Worm (Caenorhabditis elegans) whole organism, L4/young adult: Measurements from ENCODE around the gene toe-2.

ENCODE experiments used
- W03F9.2 ChIP-seq: fragments of 150-350 bp; optimal IDR thresholded peaks from 2 replicates; lab custom pipeline; 2014; ENCODE audit warnings: missing biosample characterization, missing genetic modification characterization
- dao-5 ChIP-seq: sonication (generic microtip); optimal IDR thresholded peaks from 2 replicates; lab custom pipeline; 2016; ENCODE audit warnings: missing genotype, missing genetic modification characterization, moderate library complexity, missing compliant biosample characterization
- him-1 ChIP-seq: sonication (generic microtip); optimal IDR thresholded peaks from 2 replicates; lab custom pipeline; 2016; ENCODE audit warnings: missing genotype, missing genetic modification reagents, missing genetic modification characterization, missing compliant biosample characterization

toe-2 gene

DNA sequence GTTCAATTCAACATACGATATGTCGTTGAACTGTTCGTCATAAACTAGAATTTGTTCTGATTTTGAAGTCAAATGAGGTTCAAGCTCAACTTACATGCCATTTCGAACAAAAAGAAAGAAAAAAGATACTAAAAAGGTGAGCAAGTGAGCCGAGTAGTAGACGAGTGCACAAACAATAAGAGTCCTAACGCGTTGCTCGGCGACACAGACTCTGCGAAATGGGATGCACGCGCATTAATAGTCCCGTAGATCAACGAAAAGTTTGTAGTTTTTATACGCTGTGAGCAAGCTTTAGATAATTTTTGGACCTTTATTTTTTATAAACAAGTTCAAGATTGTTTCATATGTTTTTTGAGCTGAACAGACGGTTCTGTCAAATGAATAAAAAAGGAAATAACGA, 7.4 kb upstream of the toe-2 start, which contains the start of gene C56E6.4:
C56E6.4 (minus strand) TSS at position 101 of the 400 bp plus-strand sequence.
- TF ChIP-seq dao-5 (no peak), him-1 (tag; lab: Kevin White, UChicago) (no peak), W03F9.2 (tag; lab: Kevin White, UChicago) (no peak)

DNA sequence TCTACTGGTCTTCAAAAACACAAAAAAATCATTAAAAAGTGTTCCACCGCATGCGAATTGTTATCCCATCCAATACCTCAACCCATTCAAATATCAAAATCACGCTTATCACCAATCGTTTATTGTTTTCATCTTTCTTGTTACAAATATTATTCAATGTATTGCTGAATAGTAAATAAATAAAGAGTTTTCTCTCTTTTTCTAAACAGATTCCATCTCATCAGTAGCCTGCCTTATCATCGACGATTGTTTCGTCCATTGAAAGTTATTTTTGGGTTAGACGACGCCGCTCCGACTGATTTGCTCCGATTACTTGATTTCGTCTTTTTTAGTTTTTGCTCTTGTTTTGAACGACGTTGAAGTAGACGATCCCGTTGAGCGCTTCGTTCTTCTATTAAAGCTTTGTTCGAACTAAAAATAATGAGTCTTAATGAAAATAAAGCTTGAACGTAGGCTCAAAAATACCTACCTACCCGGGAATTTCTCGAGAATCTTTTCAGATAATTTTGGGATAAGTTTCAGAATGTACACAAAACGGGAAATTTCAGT, 5.0 kb upstream of the toe-2 start:
- TF ChIP-seq W03F9.2 (tag; lab: Kevin White, UChicago): no peak
- TF ChIP-seq dao-5: no peak
- no peak for TF ChIP-seq him-1 (tag; lab: Kevin White, UChicago)

DNA sequence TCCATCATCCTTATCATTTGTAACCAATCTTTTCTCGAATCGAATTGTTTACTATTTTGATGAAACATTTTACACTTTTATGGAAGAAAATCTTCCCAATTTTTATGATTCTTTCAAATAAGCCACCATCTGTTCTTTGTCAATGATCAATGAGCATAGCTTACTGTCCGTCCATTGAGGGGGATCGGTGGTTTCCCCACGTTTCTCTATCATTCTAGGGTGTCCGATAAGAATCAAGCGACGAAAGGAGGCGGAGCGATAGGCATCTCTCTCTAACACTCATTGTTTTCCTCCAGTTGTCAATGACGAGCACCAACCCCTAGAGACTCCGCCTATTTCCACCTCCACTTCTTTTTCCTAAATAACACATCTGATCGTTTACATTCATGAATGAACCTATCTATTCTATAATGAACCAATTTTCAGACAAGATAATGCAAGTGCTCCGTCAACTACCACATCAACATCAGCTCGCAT, 3.4 kb upstream of the toe-2 start, which contains the start of gene C56E6.2:
C56E6.2 (plus strand) TSS at position 427 of the 477 bp plus-strand sequence.
- TF ChIP-seq W03F9.2 (tag; lab: Kevin White, UChicago): no peak
- TF ChIP-seq dao-5: no peak
- TF ChIP-seq him-1 (tag; lab: Kevin White, UChicago): no peak

DNA sequence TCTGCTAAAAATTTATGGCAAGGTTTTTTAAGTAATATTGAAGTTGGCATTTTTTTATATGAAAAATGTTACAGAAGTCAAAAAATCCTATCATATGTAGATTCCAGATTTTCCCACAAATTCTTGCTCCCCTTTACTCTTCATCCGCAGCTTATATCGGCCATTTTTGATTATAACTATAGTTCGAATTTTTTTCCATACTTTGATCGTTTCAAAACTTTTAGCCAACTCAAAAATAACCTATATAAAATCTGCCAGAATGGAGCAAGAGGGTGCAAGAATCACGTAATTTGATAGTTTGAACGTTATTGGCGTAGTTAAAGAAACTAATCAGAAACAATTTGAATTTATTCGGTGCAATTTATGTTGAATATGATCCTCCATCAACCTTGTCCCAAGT, 2.8 kb upstream of the toe-2 start:
- no peak for TF ChIP-seq dao-5
- TF ChIP-seq W03F9.2 (tag; lab: Kevin White, UChicago): no peak
- TF ChIP-seq him-1 (tag; lab: Kevin White, UChicago): no peak

DNA sequence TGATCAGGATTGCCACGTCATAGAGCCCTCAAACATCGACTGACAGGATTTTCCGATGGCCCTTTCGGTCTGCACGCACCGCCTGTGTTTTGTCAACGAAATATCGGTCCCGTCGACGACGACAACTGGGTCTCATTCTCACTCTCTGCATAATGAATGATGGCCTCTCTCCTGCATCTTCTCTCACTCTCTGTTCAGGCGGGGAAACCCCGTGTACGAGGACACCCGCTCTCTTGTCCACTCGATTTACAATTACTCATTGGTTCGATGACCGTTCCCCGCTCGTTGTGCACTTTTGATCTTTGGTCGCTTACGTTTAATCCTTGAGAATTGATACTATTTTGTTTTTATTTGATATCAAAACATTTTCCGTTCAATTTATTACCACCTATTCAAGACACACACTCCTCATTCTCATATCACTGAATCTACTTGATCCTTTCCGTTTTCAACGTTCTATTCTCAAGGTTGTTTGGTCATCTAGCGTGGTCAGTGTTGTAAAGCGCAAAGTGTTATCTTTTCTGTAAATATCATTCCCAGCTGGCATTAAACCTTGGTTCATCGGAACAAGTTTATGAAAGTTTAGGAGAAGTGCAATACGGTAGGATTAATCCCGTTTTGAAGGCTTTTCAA, 1.6 kb upstream of the toe-2 start:
- TF ChIP-seq dao-5 (no peak), W03F9.2 (tag; lab: Kevin White, UChicago) (no peak), him-1 (tag; lab: Kevin White, UChicago) (no peak)

- TF ChIP-seq him-1 (tag; lab: Kevin White, UChicago): no peak
- TF ChIP-seq dao-5: no peak
Measured at ce11 chrII:6520103-6520502, 1.1 kb downstream of the toe-2 start.

- TF ChIP-seq him-1 (tag; lab: Kevin White, UChicago): no peak
- TF ChIP-seq W03F9.2 (tag; lab: Kevin White, UChicago): no peak
- TF ChIP-seq dao-5: no peak
Measured at ce11 chrII:6519703-6520102, 1.5 kb downstream of the toe-2 start.

- TF ChIP-seq him-1 (tag; lab: Kevin White, UChicago) (no peak), dao-5 (no peak), W03F9.2 (tag; lab: Kevin White, UChicago) (no peak)
Measured at ce11 chrII:6516276-6516675, 4.9 kb downstream of the toe-2 start, which contains the start of gene C56E6.7. Gene C56E6.7, plus strand, starts transcription at chrII:6516576.

DNA sequence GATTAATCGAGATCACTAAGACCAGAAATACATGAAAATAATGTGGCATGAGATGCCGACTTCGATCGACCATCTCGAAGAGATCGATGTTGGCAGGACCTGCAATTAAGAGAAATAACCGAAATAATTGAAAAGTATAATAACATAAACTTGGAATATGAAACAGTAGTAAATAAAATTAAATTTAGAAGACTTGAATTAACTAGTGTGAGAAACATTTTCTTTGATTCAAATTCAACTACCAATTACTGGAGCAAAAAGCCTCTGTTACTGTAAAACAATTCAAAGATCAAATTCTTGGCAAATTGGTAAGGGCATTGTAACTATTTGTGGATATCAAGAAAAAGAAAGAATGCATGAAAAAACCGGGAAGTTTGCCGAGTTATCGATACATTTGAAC, 7.3 kb downstream of the toe-2 start, which contains the start of gene R05G9R.1:
R05G9R.1 (minus strand) TSS at position 101 of the 400 bp plus-strand sequence.
- TF ChIP-seq W03F9.2 (tag; lab: Kevin White, UChicago): no peak
- TF ChIP-seq dao-5: no peak
- no peak for TF ChIP-seq him-1 (tag; lab: Kevin White, UChicago)

DNA sequence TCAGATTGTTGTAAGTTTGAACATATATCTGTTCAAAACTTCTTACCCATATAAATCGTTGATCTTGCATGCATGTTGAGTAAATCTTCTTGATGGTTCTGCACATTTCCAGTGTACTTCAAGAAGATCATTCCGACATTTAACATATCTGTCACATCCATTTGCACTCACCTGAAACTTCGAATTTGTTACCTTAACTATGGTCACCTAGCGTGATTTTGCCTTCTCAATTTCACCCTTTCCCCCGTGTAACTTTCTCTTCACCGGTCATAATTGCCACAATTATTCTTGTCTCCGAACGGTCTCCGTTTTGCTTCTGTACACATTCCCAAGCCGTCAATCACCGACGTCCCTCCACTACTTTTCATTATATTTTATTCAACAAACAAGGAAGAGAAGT, 7.8 kb downstream of the toe-2 start:
- no peak for TF ChIP-seq dao-5

DNA sequence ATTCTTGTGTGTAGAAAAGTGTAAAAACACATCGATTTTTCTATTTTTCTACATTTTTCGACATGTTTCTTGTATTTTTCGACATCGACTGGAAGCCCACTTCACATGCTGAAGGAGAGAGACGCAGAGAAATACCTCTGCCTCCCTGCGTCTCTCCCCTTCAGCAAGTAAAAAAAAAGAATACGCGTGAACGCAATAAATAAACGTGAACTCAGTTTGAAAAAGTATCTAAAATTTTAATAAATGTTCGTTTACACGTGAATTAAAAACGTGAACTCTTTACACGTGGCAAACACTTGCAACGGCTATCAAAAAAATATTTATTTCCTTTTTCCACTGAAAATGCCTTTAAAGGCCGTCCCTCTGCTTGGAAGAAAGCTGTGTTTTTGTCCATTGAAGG, 18.4 kb downstream of the toe-2 start, which contains the start of gene R05G9.1:
R05G9.1 (plus strand) TSS at position 343 of the 400 bp plus-strand sequence.
- TF ChIP-seq dao-5: no peak
- no peak for TF ChIP-seq W03F9.2 (tag; lab: Kevin White, UChicago)
- TF ChIP-seq him-1 (tag; lab: Kevin White, UChicago): no peak

DNA sequence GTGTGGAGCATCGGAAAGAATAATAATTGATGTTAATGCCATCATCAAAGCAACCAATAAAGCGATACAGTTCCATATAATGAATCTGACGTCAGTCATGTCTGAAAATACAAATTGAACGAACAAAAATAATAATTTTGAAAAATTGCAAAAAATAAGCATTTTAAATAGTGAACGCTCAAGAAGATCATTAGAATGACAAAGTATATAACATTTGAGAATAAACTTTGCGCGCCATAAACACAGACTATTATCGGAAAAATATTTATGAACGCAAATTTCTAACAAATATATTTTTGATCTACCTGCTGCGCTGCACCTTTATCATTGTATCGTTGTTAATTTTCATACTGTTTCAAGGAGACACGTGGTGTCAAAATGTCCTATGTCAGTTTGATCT, 19.8 kb downstream of the toe-2 start, which contains the start of gene R05G9.3:
R05G9.3 (minus strand) TSS at position 101 of the 400 bp plus-strand sequence.
- TF ChIP-seq him-1 (tag; lab: Kevin White, UChicago) (no peak), W03F9.2 (tag; lab: Kevin White, UChicago) (no peak), dao-5 (no peak)

- TF ChIP-seq dao-5 (no peak), him-1 (tag; lab: Kevin White, UChicago) (no peak), W03F9.2 (tag; lab: Kevin White, UChicago) (no peak)
Measured at ce11 chrII:6500161-6500560, 21.0 kb downstream of the toe-2 start, which contains the start of gene R05G9.5. Gene R05G9.5, minus strand, starts transcription at chrII:6500261.

ce11 chrII:6499067-6499466, 22.1 kb downstream of the toe-2 start, which contains the start of gene twk-49:
Gene twk-49, minus strand, starts transcription at chrII:6499167.
- TF ChIP-seq him-1 (tag; lab: Kevin White, UChicago) (no peak), W03F9.2 (tag; lab: Kevin White, UChicago) (no peak), dao-5 (no peak)
